Fruit fly (Drosophila melanogaster) Kc167 (cell line): Measurements from ENCODE around the gene RpS21.

ENCODE experiments used
- Myc ChIP-seq: fragments of >200 bp; optimal IDR thresholded peaks from 2 replicates; lab custom pipeline; 2017; ENCODE audit warnings: missing external identifiers
- h ChIP-seq: fragments of >200 bp; optimal IDR thresholded peaks from 3 replicates; lab custom pipeline; 2018; ENCODE audit warnings: missing external identifiers
- insv ChIP-seq: fragments of >200 bp; optimal IDR thresholded peaks from 3 replicates; lab custom pipeline; 2018; ENCODE audit warnings: missing external identifiers
- psq ChIP-seq: fragments of >200 bp; optimal IDR thresholded peaks from 2 replicates; lab custom pipeline; 2017; ENCODE audit warnings: missing external identifiers

- TF ChIP-seq Myc (lab: Kevin White, UChicago) (no peak), insv (lab: Kevin White, UChicago) (no peak), psq (no peak), h (no peak)
Observed at dm6 chr2L:2855773-2856615, at the start of gene RpS21, which contains the start of gene CG3104.
